Fruit fly (Drosophila melanogaster) whole organism, embryonic: Measurements from ENCODE around the gene org-1.

Experiments
- Atf6 ChIP-seq: fragments of 200-800 bp; sonication (Bioruptor generic); IDR thresholded peaks from 2 replicates; pipeline ENCODE4 v1.3.6; 2022; ENCODE audit warnings: missing biosample characterization, missing genetic modification characterization
- Awh ChIP-seq: fragments of 200-800 bp; sonication (Bioruptor generic); IDR thresholded peaks from 2 replicates; pipeline ENCODE4, ENCODE4 v1.3.6; 2022; ENCODE audit warnings: missing biosample characterization, missing genetic modification characterization
- BtbVII ChIP-seq: fragments of 200-800 bp; sonication (Bioruptor generic); optimal IDR thresholded peaks from 3 replicates; lab custom pipeline; 2017; ENCODE audit warnings: missing biosample characterization, mild to moderate bottlenecking, missing genetic modification characterization
- CG11695 ChIP-seq: fragments of 200-800 bp; sonication (Bioruptor generic); IDR thresholded peaks from 3 replicates; pipeline ENCODE4 v1.3.6; 2022; ENCODE audit warnings: missing biosample characterization, missing genetic modification characterization
- CG12659 ChIP-seq: fragments of 200-800 bp; sonication (Bioruptor generic); optimal IDR thresholded peaks from 3 replicates; lab custom pipeline; 2017; ENCODE audit warnings: mild to moderate bottlenecking, missing biosample characterization, missing genetic modification reagents, missing genetic modification characterization
- CG14014 ChIP-seq: fragments of 200-800 bp; sonication (Bioruptor generic); IDR thresholded peaks from 2 replicates; pipeline ENCODE4 v1.3.6; 2022; ENCODE audit warnings: missing biosample characterization, missing genetic modification characterization
- CG14050 ChIP-seq: fragments of 200-800 bp; sonication (Bioruptor generic); IDR thresholded peaks from 3 replicates; pipeline ENCODE4 v1.3.6; 2022; ENCODE audit warnings: missing biosample characterization, missing genetic modification characterization
- CG1529 ChIP-seq: fragments of 200-800 bp; sonication (Bioruptor generic); optimal IDR thresholded peaks from 3 replicates; lab custom pipeline; 2018; ENCODE audit warnings: missing biosample characterization, missing genetic modification characterization
- CG17359 ChIP-seq: fragments of 200-800 bp; sonication (Bioruptor generic); optimal IDR thresholded peaks from 3 replicates; lab custom pipeline; 2018; ENCODE audit warnings: missing biosample characterization, mild to moderate bottlenecking, missing genetic modification characterization, moderate library complexity
- CG18476 ChIP-seq: fragments of 200-800 bp; sonication (Bioruptor generic); optimal IDR thresholded peaks from 2 replicates; lab custom pipeline; 2016; ENCODE audit warnings: missing biosample characterization, mild to moderate bottlenecking, missing genetic modification characterization
- CG18599 ChIP-seq: fragments of 200-800 bp; sonication (Bioruptor generic); optimal IDR thresholded peaks from 3 replicates; lab custom pipeline; 2017; ENCODE audit warnings: missing biosample characterization, missing genetic modification characterization, mild to moderate bottlenecking, moderate library complexity, missing genetic modification reagents
- CG2712 ChIP-seq: fragments of 200-800 bp; optimal IDR thresholded peaks from 3 replicates; lab custom pipeline; 2019; ENCODE audit warnings: missing biosample characterization, mild to moderate bottlenecking, missing genetic modification characterization, moderate library complexity
- CG30020 ChIP-seq: fragments of 200-800 bp; optimal IDR thresholded peaks from 2 replicates; lab custom pipeline; 2019; ENCODE audit warnings: missing biosample characterization, mild to moderate bottlenecking, missing genetic modification characterization, moderate library complexity
- CG3726 ChIP-seq: fragments of 200-800 bp; sonication (Bioruptor generic); IDR thresholded peaks from 3 replicates; pipeline ENCODE4, ENCODE4 v1.3.6; 2022; ENCODE audit warnings: missing biosample characterization, missing genetic modification characterization
- CG6272 ChIP-seq: fragments of 200-800 bp; sonication (Bioruptor generic); IDR thresholded peaks from 2 replicates; pipeline ENCODE4 v1.3.6; 2022; ENCODE audit warnings: missing biosample characterization, missing genetic modification characterization
- CG6765 ChIP-seq: fragments of 200-800 bp; sonication (Bioruptor generic); optimal IDR thresholded peaks from 3 replicates; lab custom pipeline; 2017; ENCODE audit warnings: missing biosample characterization, mild to moderate bottlenecking, missing genetic modification characterization
- CG7745 ChIP-seq: fragments of 200-800 bp; sonication (Bioruptor generic); optimal IDR thresholded peaks from 2 replicates; lab custom pipeline; 2018; ENCODE audit warnings: missing biosample characterization, mild to moderate bottlenecking, missing genetic modification characterization, moderate library complexity
- CG9817 ChIP-seq: fragments of 200-800 bp; sonication (Bioruptor generic); optimal IDR thresholded peaks from 2 replicates; lab custom pipeline; 2018; ENCODE audit warnings: missing biosample characterization, mild to moderate bottlenecking, missing genetic modification characterization, moderate library complexity
- CkIIα-i1 ChIP-seq: fragments of 200-800 bp; sonication (Bioruptor generic); IDR thresholded peaks from 2 replicates; pipeline ENCODE4 v1.3.6; 2022; ENCODE audit warnings: missing biosample characterization, missing genetic modification characterization
- Dek ChIP-seq: fragments of 200-800 bp; sonication (Bioruptor generic); optimal IDR thresholded peaks from 3 replicates; lab custom pipeline; 2019; ENCODE audit warnings: missing biosample characterization, mild to moderate bottlenecking, missing genetic modification characterization, moderate library complexity
- Eip74EF ChIP-seq, 2 experiments: fragments of 200-800 bp in 1 of 2; fragments of >200 bp in 1 of 2; sonication (Bioruptor generic) in 1 of 2; optimal IDR thresholded peaks; 2 replicates each; lab custom pipeline; 2017 to 2019; ENCODE audit warnings: missing biosample characterization in 2 of 2, missing genetic modification characterization in 2 of 2, mild to moderate bottlenecking in 1 of 2, moderate library complexity in 1 of 2
- H2.0 ChIP-seq: fragments of 200-800 bp; sonication (Bioruptor generic); IDR thresholded peaks from 2 replicates; pipeline ENCODE4 v1.3.6; 2022; ENCODE audit warnings: missing biosample characterization, missing genetic modification characterization
- HLH54F ChIP-seq: fragments of 200-800 bp; sonication (Bioruptor generic); optimal IDR thresholded peaks from 3 replicates; lab custom pipeline; 2016; ENCODE audit warnings: missing biosample characterization, missing genetic modification characterization
- Max ChIP-seq: fragments of 200-800 bp; sonication (Bioruptor generic); optimal IDR thresholded peaks from 2 replicates; lab custom pipeline; 2016; ENCODE audit warnings: missing biosample characterization, mild to moderate bottlenecking, missing genetic modification characterization
- Nf-YA ChIP-seq: fragments of 200-800 bp; sonication (Bioruptor generic); IDR thresholded peaks from 2 replicates; pipeline ENCODE4 v1.3.6; 2022; ENCODE audit warnings: missing biosample characterization, missing genetic modification characterization
- Optix ChIP-seq: fragments of 200-800 bp; sonication (Bioruptor generic); IDR thresholded peaks from 3 replicates; pipeline ENCODE4 v1.3.6; 2022; ENCODE audit warnings: missing biosample characterization, missing genetic modification characterization
- Rx ChIP-seq: fragments of 200-800 bp; sonication (Bioruptor generic); IDR thresholded peaks from 2 replicates; pipeline ENCODE4 v1.3.6; 2022; ENCODE audit warnings: missing biosample characterization, missing genetic modification characterization
- Six4 ChIP-seq: fragments of 200-800 bp; sonication (Bioruptor generic); optimal IDR thresholded peaks from 2 replicates; lab custom pipeline; 2016; ENCODE audit warnings: missing biosample characterization, missing genetic modification characterization
- ap ChIP-seq: fragments of 200-800 bp; sonication (Bioruptor generic); IDR thresholded peaks from 2 replicates; pipeline ENCODE4 v1.3.6; 2022; ENCODE audit warnings: missing biosample characterization, missing genetic modification characterization
- bab2 ChIP-seq: fragments of 200-800 bp; sonication (Bioruptor generic); optimal IDR thresholded peaks from 2 replicates; lab custom pipeline; 2016; ENCODE audit warnings: missing biosample characterization, missing genetic modification characterization
- bcd ChIP-seq: fragments of 200-800 bp; sonication (Bioruptor generic); optimal IDR thresholded peaks from 2 replicates; lab custom pipeline; 2017; ENCODE audit warnings: missing biosample characterization, mild to moderate bottlenecking, missing genetic modification characterization
- bsh ChIP-seq, 2 experiments: fragments of 200-800 bp; sonication (Bioruptor generic); optimal IDR thresholded peaks; 2 replicates each; lab custom pipeline; 2017 to 2018; ENCODE audit warnings: mild to moderate bottlenecking in 2 of 2, missing biosample characterization in 2 of 2, missing genetic modification characterization in 2 of 2, moderate library complexity in 1 of 2
- cas ChIP-seq: fragments of 200-800 bp; sonication (Bioruptor generic); IDR thresholded peaks from 2 replicates; pipeline ENCODE4 v1.3.6; 2022; ENCODE audit warnings: missing biosample characterization, missing genetic modification characterization
- ci ChIP-seq: fragments of 200-800 bp; sonication (Bioruptor generic); IDR thresholded peaks from 3 replicates; pipeline ENCODE4 v1.3.6; 2022; ENCODE audit warnings: missing biosample characterization, missing genetic modification characterization
- disco-r ChIP-seq: fragments of 200-800 bp; sonication (Bioruptor generic); optimal IDR thresholded peaks from 2 replicates; lab custom pipeline; 2016; ENCODE audit warnings: missing biosample characterization, missing genetic modification characterization
- dpn ChIP-seq, 2 experiments: fragments of 200-800 bp; sonication (Bioruptor generic); optimal IDR thresholded peaks; 3 replicates each; lab custom pipeline; 2016; ENCODE audit warnings: missing biosample characterization in 2 of 2, missing genetic modification characterization in 2 of 2
- gce ChIP-seq: fragments of 200-800 bp; sonication (Bioruptor generic); IDR thresholded peaks from 3 replicates; pipeline ENCODE4 v1.3.6; 2022; ENCODE audit warnings: missing biosample characterization, missing genetic modification characterization
- knrl ChIP-seq: fragments of 200-800 bp; sonication (Bioruptor generic); IDR thresholded peaks from 3 replicates; pipeline ENCODE4 v1.3.6; 2022; ENCODE audit warnings: missing biosample characterization, missing genetic modification characterization; ENCODE audit not compliant: partially characterized antibody
- org-1 ChIP-seq: fragments of 200-800 bp; sonication (Bioruptor generic); optimal IDR thresholded peaks from 2 replicates; lab custom pipeline; 2017; ENCODE audit warnings: missing biosample characterization, missing genetic modification characterization
- pan ChIP-seq, 4 experiments: fragments of >200 bp in 3 of 4; fragments of 200-800 bp in 1 of 4; sonication (Bioruptor generic) in 1 of 4; optimal IDR thresholded peaks in 3 of 4; IDR thresholded peaks in 1 of 4; 2 replicates each; pipeline versions ENCODE4 v1.3.6 to Lab custom; 2017 to 2022; ENCODE audit warnings: missing biosample characterization in 2 of 4, missing genetic modification characterization in 2 of 4, mixed read lengths in 1 of 4
- ranshi ChIP-seq: fragments of 200-800 bp; sonication (Bioruptor generic); IDR thresholded peaks from 2 replicates; pipeline ENCODE4 v1.3.6; 2022; ENCODE audit warnings: missing biosample characterization, missing genetic modification characterization
- so ChIP-seq: fragments of 200-800 bp; sonication (Bioruptor generic); IDR thresholded peaks from 3 replicates; pipeline ENCODE4 v1.3.6; 2022; ENCODE audit warnings: missing biosample characterization, missing genetic modification characterization
- sug ChIP-seq: fragments of 200-800 bp; optimal IDR thresholded peaks from 2 replicates; lab custom pipeline; 2019; ENCODE audit warnings: missing biosample characterization, mild to moderate bottlenecking, missing genetic modification characterization, moderate library complexity
- tap ChIP-seq: fragments of 200-800 bp; optimal IDR thresholded peaks from 3 replicates; lab custom pipeline; 2019; ENCODE audit warnings: missing biosample characterization, mild to moderate bottlenecking, missing genetic modification characterization, moderate library complexity
- tin ChIP-seq: fragments of 200-800 bp; sonication (Bioruptor generic); optimal IDR thresholded peaks from 3 replicates; lab custom pipeline; 2016; ENCODE audit warnings: missing biosample characterization, missing genetic modification characterization
- toy ChIP-seq: fragments of 200-800 bp; sonication (Bioruptor generic); IDR thresholded peaks from 2 replicates; pipeline ENCODE4 v1.3.6; 2022; ENCODE audit warnings: missing biosample characterization, missing genetic modification characterization
- ttk ChIP-seq: fragments of 200-800 bp; sonication (Bioruptor generic); IDR thresholded peaks from 2 replicates; pipeline ENCODE4 v2.1.2; 2022; ENCODE audit warnings: missing biosample characterization, missing genetic modification characterization
- wek ChIP-seq: fragments of 200-800 bp; sonication (Bioruptor generic); optimal IDR thresholded peaks from 3 replicates; lab custom pipeline; 2018; ENCODE audit warnings: missing biosample characterization, mild to moderate bottlenecking, missing genetic modification characterization, moderate library complexity
- zen2 ChIP-seq: fragments of 200-800 bp; sonication (Bioruptor generic); IDR thresholded peaks from 3 replicates; pipeline ENCODE4 v1.3.6; 2022; ENCODE audit warnings: missing biosample characterization, missing genetic modification characterization; ENCODE audit not compliant: partially characterized antibody

The org-1 gene

dm6 chrX:8493473-8493872, 38.6 kb upstream of the org-1 start (continued):
- TF ChIP-seq sug (tag; lab: Kevin White, UChicago) = peak; percentile 5
- no peak for TF ChIP-seq tap
- TF ChIP-seq CG30020 (tag; lab: Kevin White, UChicago) = no peak
- TF ChIP-seq Six4 (GFP tag; lab: Kevin White, UChicago) = no peak
- peak; percentile 54 for TF ChIP-seq H2.0 (GFP tag; lab: Robert Waterston, UW)
- peak; percentile 16; the same call in 1 of the 3 replicates for TF ChIP-seq CG14050 (GFP tag; lab: Robert Waterston, UW)
- 0 out of 3 replicates have a peak, but pooled peaks have one; percentile 27 for TF ChIP-seq Optix
- peak; percentile 50 for TF ChIP-seq org-1
- peak in 1 of 2 experiments; percentile 22 for TF ChIP-seq bsh (GFP tag; optimal IDR thresholded peaks at IDR 0.05; lab: Kevin White, UChicago)
- TF ChIP-seq CG18476 (GFP tag; lab: Kevin White, UChicago) = peak; percentile 29
- TF ChIP-seq disco-r = peak; percentile 8
- 0 out of 2 replicates have a peak, but pooled peaks have one; percentile 18 for TF ChIP-seq ap (GFP tag; lab: Robert Waterston, UW)
- peak; percentile 2 for TF ChIP-seq Max (GFP tag; lab: Kevin White, UChicago)
- TF ChIP-seq Awh (GFP tag; lab: Robert Waterston, UW) = 0 out of 2 replicates have a peak, but pooled peaks have one; percentile 28
- peak; percentile 47; the same call in 1 of the 2 replicates for TF ChIP-seq CG14014 (GFP tag; lab: Robert Waterston, UW)
- TF ChIP-seq CG1529 (GFP tag; lab: Kevin White, UChicago) = no peak
- TF ChIP-seq pan (optimal IDR thresholded peaks at IDR 0.05; lab: Kevin White, UChicago) = no peak
- peak in 1 of 2 experiments; percentile 41 for TF ChIP-seq pan (GFP tag; optimal IDR thresholded peaks at IDR 0.05 in 1 of 2, IDR thresholded peaks at IDR 0.05 in 1 of 2)
- TF ChIP-seq CG3726 (GFP tag; lab: Robert Waterston, UW) = no peak
- no peak for TF ChIP-seq knrl (GFP tag; lab: Robert Waterston, UW)
- peak; percentile 38 for TF ChIP-seq CG9817 (tag; lab: Kevin White, UChicago)
- TF ChIP-seq ttk (GFP tag; lab: Robert Waterston, UW) = peak; percentile 43; the same call in 1 of the 2 replicates
- peak; percentile 59 for TF ChIP-seq CG18599 (GFP tag; lab: Kevin White, UChicago)
- no peak for TF ChIP-seq cas (GFP tag; lab: Robert Waterston, UW)
- no peak for TF ChIP-seq toy (GFP tag; lab: Robert Waterston, UW)
- TF ChIP-seq Eip74EF (GFP tag; optimal IDR thresholded peaks at IDR 0.05; lab: Kevin White, UChicago) = peak in 1 of 2 experiments; percentile 62
- TF ChIP-seq bab2 (GFP tag; lab: Kevin White, UChicago) = peak; percentile 75
- peak; percentile 3 for TF ChIP-seq CG12659 (GFP tag; lab: Kevin White, UChicago)
- no peak for TF ChIP-seq tin (GFP tag; lab: Kevin White, UChicago)
- peak; percentile 20 for TF ChIP-seq CG17359
- peak; percentile 22; the same call in 1 of the 3 replicates for TF ChIP-seq gce
- TF ChIP-seq CG7745 (tag; lab: Kevin White, UChicago) = no peak
- TF ChIP-seq BtbVII (GFP tag; lab: Kevin White, UChicago) = peak; percentile 8
- TF ChIP-seq HLH54F (GFP tag; lab: Kevin White, UChicago) = peak; percentile 58
- TF ChIP-seq bcd (GFP tag; lab: Kevin White, UChicago) = peak; percentile 14
- 0 out of 2 replicates have a peak, but pooled peaks have one; percentile 5 for TF ChIP-seq CkIIα-i1 (GFP tag; lab: Robert Waterston, UW)
- TF ChIP-seq CG2712 = peak; percentile 10
- no peak for TF ChIP-seq zen2 (GFP tag; lab: Robert Waterston, UW)
- TF ChIP-seq Atf6 (GFP tag; lab: Robert Waterston, UW) = peak; percentile 75
- peak; percentile 16; the same call in 1 of the 2 replicates for TF ChIP-seq ranshi (GFP tag; lab: Robert Waterston, UW)
- TF ChIP-seq so (GFP tag; lab: Robert Waterston, UW) = peak; percentile 70
- TF ChIP-seq CG6765 (GFP tag; lab: Kevin White, UChicago) = no peak
- peak in 1 of 2 experiments; percentile 28 for TF ChIP-seq dpn (GFP tag; optimal IDR thresholded peaks at IDR 0.05; lab: Kevin White, UChicago)
- 0 out of 2 replicates have a peak, but pooled peaks have one; percentile 25 for TF ChIP-seq Nf-YA (GFP tag; lab: Robert Waterston, UW)
- peak; percentile 64; the same call in 2 of the 3 replicates for TF ChIP-seq CG11695 (GFP tag; lab: Robert Waterston, UW)
- 0 out of 2 replicates have a peak, but pooled peaks have one; percentile 19 for TF ChIP-seq CG6272 (GFP tag; lab: Robert Waterston, UW)
- TF ChIP-seq Rx (GFP tag; lab: Robert Waterston, UW) = peak; percentile 39; the same call in 1 of the 2 replicates
- TF ChIP-seq ci = peak; percentile 26; the same call in 1 of the 3 replicates
- TF ChIP-seq wek (GFP tag; lab: Kevin White, UChicago) = peak; percentile 34
- TF ChIP-seq Dek (tag; lab: Kevin White, UChicago) = peak; percentile 41
